Fruit fly (Drosophila melanogaster) whole organism, wandering third instar larva: ENCODE data around the gene CG7789.
A peak's percentile ranks its signal among the peaks of the same experiment; 100 is the strongest.

Source experiments
- Abd-B ChIP-seq: fragments of >200 bp; optimal IDR thresholded peaks from 2 replicates; lab custom pipeline; 2017; ENCODE audit warnings: missing biosample characterization, missing genetic modification characterization
- CG9705 ChIP-seq: fragments of 200-800 bp; sonication (Bioruptor generic); optimal IDR thresholded peaks from 2 replicates; lab custom pipeline; 2018; ENCODE audit warnings: missing biosample characterization, mild to moderate bottlenecking, missing genetic modification characterization
- CrebA ChIP-seq: fragments of 200-800 bp; sonication (Bioruptor generic); optimal IDR thresholded peaks from 2 replicates; lab custom pipeline; 2016; ENCODE audit warnings: missing biosample characterization, mild to moderate bottlenecking, missing genetic modification characterization, borderline replicate concordance
- Dfd ChIP-seq: fragments of >200 bp; optimal IDR thresholded peaks from 2 replicates; lab custom pipeline; 2017; ENCODE audit warnings: missing biosample characterization, missing genetic modification characterization
- Dif ChIP-seq: fragments of 200-275, 200-300 bp; sonication (Bioruptor generic); optimal IDR thresholded peaks from 2 replicates; lab custom pipeline; 2018; ENCODE audit warnings: missing biosample characterization, missing genetic modification characterization; ENCODE audit not compliant: partially characterized antibody
- GATAd ChIP-seq: sonication (Bioruptor generic); optimal IDR thresholded peaks from 2 replicates; lab custom pipeline; 2016; ENCODE audit warnings: missing biosample characterization, missing genetic modification characterization
- HLH106 ChIP-seq: fragments of 200-800 bp; optimal IDR thresholded peaks from 3 replicates; lab custom pipeline; 2019; ENCODE audit warnings: missing biosample characterization, mild to moderate bottlenecking, missing genetic modification characterization, moderate library complexity
- Hnf4 ChIP-seq: fragments of 200-800 bp; sonication (Bioruptor generic); optimal IDR thresholded peaks from 2 replicates; lab custom pipeline; 2016; ENCODE audit warnings: missing biosample characterization, mild to moderate bottlenecking, missing genetic modification characterization
- Hr78 ChIP-seq: fragments of >200 bp; optimal IDR thresholded peaks from 2 replicates; lab custom pipeline; 2017; ENCODE audit warnings: missing biosample characterization, missing genetic modification characterization
- Hr83 ChIP-seq: fragments of 200-300 bp; sonication (Bioruptor generic); optimal IDR thresholded peaks from 2 replicates; lab custom pipeline; 2016; ENCODE audit warnings: missing biosample characterization, mild to moderate bottlenecking, missing genetic modification characterization, moderate library complexity; ENCODE audit not compliant: poor library complexity, severe bottlenecking
- Jra ChIP-seq: sonication (Bioruptor generic); optimal IDR thresholded peaks from 2 replicates; lab custom pipeline; 2016; ENCODE audit warnings: missing biosample characterization, missing genetic modification characterization
- Mio ChIP-seq: sonication (Bioruptor generic); optimal IDR thresholded peaks from 2 replicates; lab custom pipeline; 2016; ENCODE audit warnings: missing biosample characterization, missing genetic modification characterization
- Myc ChIP-seq: fragments of >200 bp; optimal IDR thresholded peaks from 2 replicates; lab custom pipeline; 2017
- N ChIP-seq: fragments of >200 bp; optimal IDR thresholded peaks from 2 replicates; lab custom pipeline; 2018; ENCODE audit warnings: missing biosample characterization, missing external identifiers, missing genetic modification characterization
- OdsH ChIP-seq: fragments of 200-800 bp; sonication (Bioruptor generic); optimal IDR thresholded peaks from 2 replicates; lab custom pipeline; 2016; ENCODE audit warnings: missing biosample characterization, mild to moderate bottlenecking, missing genetic modification characterization
- Rel ChIP-seq, 2 experiments: fragments of 200-800 bp; sonication (Bioruptor generic) in 1 of 2; optimal IDR thresholded peaks; 2 replicates in 1 of 2; 3 replicates in 1 of 2; lab custom pipeline; 2016 to 2019; ENCODE audit warnings: mild to moderate bottlenecking in 2 of 2, missing biosample characterization in 2 of 2, missing genetic modification characterization in 2 of 2, moderate library complexity in 1 of 2
- Sp1 ChIP-seq: fragments of 200-800 bp; sonication (Bioruptor generic); optimal IDR thresholded peaks from 3 replicates; lab custom pipeline; 2019; ENCODE audit warnings: missing biosample characterization, mild to moderate bottlenecking, missing genetic modification characterization, moderate library complexity
- Vsx2 ChIP-seq: fragments of 200-300, 225-300 bp; sonication (Bioruptor generic); optimal IDR thresholded peaks from 2 replicates; lab custom pipeline; 2018; ENCODE audit warnings: missing biosample characterization, missing genetic modification characterization; ENCODE audit not compliant: partially characterized antibody
- br ChIP-seq: fragments of 200-800 bp; sonication (Bioruptor generic); optimal IDR thresholded peaks from 2 replicates; lab custom pipeline; 2016; ENCODE audit warnings: missing biosample characterization, missing genetic modification characterization
- brk ChIP-seq: fragments of 200-800 bp; sonication (Bioruptor generic); optimal IDR thresholded peaks from 2 replicates; lab custom pipeline; 2016; ENCODE audit warnings: missing biosample characterization, mild to moderate bottlenecking, missing genetic modification characterization
- dl ChIP-seq, 2 experiments: fragments of 175-275, 200-275 bp in 1 of 2; fragments of 200-275 bp in 1 of 2; sonication (Bioruptor generic); optimal IDR thresholded peaks; lab custom pipeline; 2018; ENCODE audit warnings: mild to moderate bottlenecking in 2 of 2, missing biosample characterization in 2 of 2, missing genetic modification characterization in 2 of 2, moderate library complexity in 2 of 2; ENCODE audit not compliant: partially characterized antibody in 2 of 2, insufficient read depth in 1 of 2
- dmrt93B ChIP-seq: fragments of 200-800 bp; sonication (Bioruptor generic); optimal IDR thresholded peaks from 2 replicates; lab custom pipeline; 2018; ENCODE audit warnings: missing biosample characterization, mild to moderate bottlenecking, missing genetic modification characterization
- dsf ChIP-seq: sonication (Bioruptor generic); optimal IDR thresholded peaks from 2 replicates; lab custom pipeline; 2016; ENCODE audit warnings: missing biosample characterization, missing genetic modification characterization, borderline replicate concordance
- ey ChIP-seq: fragments of 200-800 bp; sonication (Bioruptor generic); optimal IDR thresholded peaks from 2 replicates; lab custom pipeline; 2016; ENCODE audit warnings: missing biosample characterization, missing genetic modification characterization
- foxo ChIP-seq, 2 experiments: fragments of 200-800 bp; sonication (Bioruptor generic); optimal IDR thresholded peaks; 2 replicates in 1 of 2; 3 replicates in 1 of 2; lab custom pipeline; 2016 to 2017; ENCODE audit warnings: missing biosample characterization in 2 of 2, missing genetic modification characterization in 2 of 2
- fru ChIP-seq: fragments of 200-800 bp; sonication (Bioruptor generic); optimal IDR thresholded peaks from 3 replicates; lab custom pipeline; 2016; ENCODE audit warnings: missing biosample characterization, mild to moderate bottlenecking, missing genetic modification characterization
- h ChIP-seq: fragments of 200-800 bp; sonication (Bioruptor generic); optimal IDR thresholded peaks from 3 replicates; lab custom pipeline; 2016; ENCODE audit warnings: missing biosample characterization, mild to moderate bottlenecking, missing genetic modification characterization
- jim ChIP-seq: fragments of 175-275, 200-325 bp; sonication (Bioruptor generic); optimal IDR thresholded peaks from 2 replicates; lab custom pipeline; 2016; ENCODE audit warnings: missing biosample characterization, mild to moderate bottlenecking, missing genetic modification characterization
- lola ChIP-seq: fragments of >200 bp; optimal IDR thresholded peaks from 2 replicates; lab custom pipeline; 2017; ENCODE audit warnings: missing biosample characterization, missing genetic modification characterization
- psq ChIP-seq: fragments of 200-800 bp; sonication (Bioruptor generic); optimal IDR thresholded peaks from 3 replicates; lab custom pipeline; 2017; ENCODE audit warnings: missing biosample characterization, mild to moderate bottlenecking, missing genetic modification characterization, moderate library complexity
- rgr ChIP-seq: fragments of 200-800 bp; sonication (Bioruptor generic); optimal IDR thresholded peaks from 3 replicates; lab custom pipeline; 2016; ENCODE audit warnings: missing biosample characterization, mild to moderate bottlenecking, missing genetic modification characterization
- sage ChIP-seq: fragments of 200-800 bp; sonication (Bioruptor generic); optimal IDR thresholded peaks from 2 replicates; lab custom pipeline; 2016; ENCODE audit warnings: missing biosample characterization, mild to moderate bottlenecking, missing genetic modification characterization
- tai ChIP-seq: sonication (Bioruptor generic); optimal IDR thresholded peaks from 2 replicates; lab custom pipeline; 2016; ENCODE audit warnings: missing biosample characterization, missing genetic modification characterization
- usp ChIP-seq: fragments of >200 bp; optimal IDR thresholded peaks from 2 replicates; lab custom pipeline; 2017; ENCODE audit warnings: missing biosample characterization, missing genetic modification characterization
- woc ChIP-seq: sonication (Bioruptor generic); optimal IDR thresholded peaks from 2 replicates; lab custom pipeline; 2016; ENCODE audit warnings: missing biosample characterization, mild to moderate bottlenecking, missing genetic modification characterization

CG7789 gene

DNA sequence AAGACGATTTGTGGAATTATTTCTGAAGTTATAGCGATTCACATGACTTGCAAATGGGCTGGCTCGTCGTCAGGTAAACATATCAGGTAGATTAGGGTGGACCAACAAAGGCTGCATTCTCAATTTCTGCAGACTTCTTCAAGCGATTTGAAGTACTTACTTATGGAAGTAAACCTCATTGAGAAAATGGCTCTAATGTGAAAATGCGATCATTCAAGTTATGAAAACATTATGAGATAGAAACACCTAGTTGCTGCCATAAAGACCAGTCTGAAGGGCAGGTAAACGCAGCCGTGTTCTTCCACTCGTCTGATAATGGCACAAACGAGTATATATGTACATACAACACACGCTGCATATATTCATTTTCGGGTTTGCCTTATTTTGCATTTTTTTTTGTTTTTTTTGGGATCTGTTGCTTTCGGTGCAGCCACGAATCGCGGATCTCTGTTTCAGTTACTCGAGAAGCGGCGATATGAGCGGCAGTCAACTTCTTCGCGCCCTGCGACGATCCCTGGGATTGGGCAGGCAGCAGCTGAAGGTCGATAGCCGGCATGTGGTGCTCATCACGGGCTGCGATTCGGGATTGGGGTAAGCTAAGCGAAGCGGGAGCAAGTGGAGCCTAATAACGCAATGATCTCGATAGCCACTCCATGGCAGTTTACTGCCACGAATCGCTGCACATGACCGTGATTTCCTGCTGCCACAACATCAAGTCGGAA is 8.7 kb upstream of the CG7789 start, which contains the start of gene sro:
Gene sro, plus strand, starts transcription at position 437 of the 722 bp plus-strand sequence.
- TF ChIP-seq jim (GFP tag; lab: Kevin White, UChicago) (no peak), Dif (GFP tag; lab: Kevin White, UChicago) (no peak), foxo (GFP tag; optimal IDR thresholded peaks at IDR 0.05; lab: Kevin White, UChicago) (peak in 1 of 2 experiments; percentile 45), ey (peak; percentile 11), fru (peak; percentile 61), OdsH (GFP tag; lab: Kevin White, UChicago) (peak; percentile 5), Hr83 (GFP tag; lab: Kevin White, UChicago) (no peak), psq (peak; percentile 10), rgr (GFP tag; lab: Kevin White, UChicago) (peak; percentile 45), woc (GFP tag; lab: Kevin White, UChicago) (peak; percentile 9), Hnf4 (peak; percentile 31), sage (GFP tag; lab: Kevin White, UChicago) (peak; percentile 7), h (peak; percentile 27), HLH106 (tag; lab: Kevin White, UChicago) (peak; percentile 10), CG9705 (GFP tag; lab: Kevin White, UChicago) (no peak), CrebA (no peak), Rel (GFP tag; optimal IDR thresholded peaks at IDR 0.05; lab: Kevin White, UChicago) (no peak), Rel (tag; optimal IDR thresholded peaks at IDR 0.05; lab: Kevin White, UChicago) (peak; percentile 9), usp (GFP tag; lab: Kevin White, UChicago) (no peak), Hr78 (GFP tag; lab: Kevin White, UChicago) (no peak), brk (no peak)
- TF ChIP-seq, all 38 proteins: peak for 12

- TF ChIP-seq Vsx2 (GFP tag; lab: Kevin White, UChicago) (no peak), Myc (lab: Kevin White, UChicago) (no peak), jim (GFP tag; lab: Kevin White, UChicago) (no peak), GATAd (GFP tag; lab: Kevin White, UChicago) (no peak), Jra (GFP tag; lab: Kevin White, UChicago) (no peak), CG9705 (GFP tag; lab: Kevin White, UChicago) (no peak), dl (GFP tag; optimal IDR thresholded peaks at IDR 0.05; lab: Kevin White, UChicago; ENCODE audit: insufficient read depth in 1 of 2, partially characterized antibody in 2 of 2) (no peak), Hnf4 (no peak), Rel (GFP tag; optimal IDR thresholded peaks at IDR 0.05; lab: Kevin White, UChicago) (no peak), Rel (tag; optimal IDR thresholded peaks at IDR 0.05; lab: Kevin White, UChicago) (no peak), N (no peak), lola (GFP tag; lab: Kevin White, UChicago) (no peak), tai (no peak), dsf (GFP tag; lab: Kevin White, UChicago) (no peak), Hr78 (GFP tag; lab: Kevin White, UChicago) (no peak), ey (no peak), Dfd (no peak), foxo (GFP tag; optimal IDR thresholded peaks at IDR 0.05; lab: Kevin White, UChicago) (no peak), Mio (GFP tag; lab: Kevin White, UChicago) (no peak), Abd-B (GFP tag; lab: Kevin White, UChicago) (no peak), dmrt93B (GFP tag; lab: Kevin White, UChicago) (no peak)
Measured at dm6 chr3R:29797183-29797582, 5.8 kb upstream of the CG7789 start.

DNA sequence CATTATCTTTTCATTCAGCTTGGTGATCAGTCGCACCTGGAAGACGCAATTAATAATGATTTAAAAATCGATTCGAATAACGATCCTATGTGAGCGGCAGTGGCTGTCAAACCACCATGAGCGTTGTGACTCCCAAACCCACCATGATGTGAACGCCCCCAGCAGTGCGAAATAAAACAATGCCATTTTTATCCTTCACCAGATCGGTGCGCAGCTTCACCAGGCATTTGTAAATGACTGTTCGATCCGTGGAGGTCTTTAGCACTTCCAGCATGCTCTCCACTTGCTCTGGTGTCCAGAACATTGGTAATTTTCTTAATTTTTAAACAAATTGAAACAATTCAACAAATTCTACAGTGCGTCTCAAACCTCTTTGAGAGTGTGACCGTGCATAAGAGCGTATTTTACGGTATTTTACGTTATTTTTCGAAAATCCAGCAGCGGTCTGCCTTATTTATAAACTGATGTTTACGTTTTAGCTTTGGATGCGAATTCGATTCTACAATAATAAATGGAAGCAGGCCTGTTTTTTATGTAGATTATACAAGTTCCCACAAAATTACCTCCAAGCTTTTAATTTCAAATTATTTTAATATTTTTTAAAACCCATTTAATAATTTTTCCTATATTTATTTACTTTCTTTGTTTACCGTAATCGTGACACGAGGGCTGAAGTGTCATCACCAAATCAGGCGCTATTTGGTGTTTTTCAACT is 3.9 kb upstream of the CG7789 start, which contains the start of the genes Rnb and Drice:
Gene Rnb, minus strand, starts transcription at position 389 of the 715 bp plus-strand sequence.
Gene Drice, plus strand, starts transcription at position 693 of the 715 bp plus-strand sequence.
- TF ChIP-seq rgr (GFP tag; lab: Kevin White, UChicago) (peak; percentile 55), dmrt93B (GFP tag; lab: Kevin White, UChicago) (no peak), h (peak; percentile 70), brk (no peak), GATAd (GFP tag; lab: Kevin White, UChicago) (no peak), br (GFP tag; lab: Kevin White, UChicago) (peak; percentile 50), OdsH (GFP tag; lab: Kevin White, UChicago) (peak; percentile 9), Myc (lab: Kevin White, UChicago) (peak; percentile 90), CrebA (no peak), N (no peak), Hnf4 (peak; percentile 70), sage (GFP tag; lab: Kevin White, UChicago) (no peak), Mio (GFP tag; lab: Kevin White, UChicago) (no peak), Sp1 (peak; percentile 50), ey (peak; percentile 9), tai (no peak), fru (peak; percentile 33), Hr78 (GFP tag; lab: Kevin White, UChicago) (no peak), HLH106 (tag; lab: Kevin White, UChicago) (peak; percentile 70), CG9705 (GFP tag; lab: Kevin White, UChicago) (peak; percentile 60), psq (peak; percentile 17), woc (GFP tag; lab: Kevin White, UChicago) (peak; percentile 71), Hr83 (GFP tag; lab: Kevin White, UChicago) (peak; percentile 70), Dfd (no peak), Rel (GFP tag; optimal IDR thresholded peaks at IDR 0.05; lab: Kevin White, UChicago) (no peak), Rel (tag; optimal IDR thresholded peaks at IDR 0.05; lab: Kevin White, UChicago) (no peak), foxo (GFP tag; optimal IDR thresholded peaks at IDR 0.05; lab: Kevin White, UChicago) (peak in 1 of 2 experiments; percentile 44)
- TF ChIP-seq, all 38 proteins: peak for 15
